Worm (Caenorhabditis elegans) whole organism, L3 larva: ENCODE data around the gene pals-16.

Experiments
- ceh-9 ChIP-seq: sonication (generic microtip); optimal IDR thresholded peaks from 2 replicates; lab custom pipeline; 2018; ENCODE audit warnings: missing biosample characterization, missing genetic modification characterization
- mdl-1 ChIP-seq: fragments of 150-350 bp; optimal IDR thresholded peaks from 2 replicates; lab custom pipeline; 2014; ENCODE audit warnings: missing biosample characterization, missing genetic modification characterization
- nhr-11 ChIP-seq: fragments of 150-350 bp; optimal IDR thresholded peaks from 2 replicates; lab custom pipeline; 2014; ENCODE audit warnings: missing biosample characterization, missing genetic modification characterization
- nhr-23 ChIP-seq: fragments of 150-350 bp; optimal IDR thresholded peaks from 2 replicates; lab custom pipeline; 2014; ENCODE audit warnings: missing biosample characterization, missing genetic modification reagents, missing genetic modification characterization
- nhr-28 ChIP-seq: fragments of 150-350 bp; optimal IDR thresholded peaks from 2 replicates; lab custom pipeline; 2014; ENCODE audit warnings: missing biosample characterization, missing genetic modification characterization
- nhr-67 ChIP-seq: fragments of 150-350 bp; optimal IDR thresholded peaks from 2 replicates; lab custom pipeline; 2014; ENCODE audit warnings: missing biosample characterization, missing genetic modification characterization
- pha-4 ChIP-seq: fragments of 150-350 bp; optimal IDR thresholded peaks from 2 replicates; lab custom pipeline; 2014; ENCODE audit warnings: missing biosample characterization, missing genetic modification reagents, missing genetic modification characterization
- pqm-1 ChIP-seq: fragments of 150-350 bp; optimal IDR thresholded peaks from 2 replicates; lab custom pipeline; 2017; ENCODE audit warnings: missing biosample characterization, missing genetic modification characterization, inconsistent platforms
- skn-1 ChIP-seq: fragments of 150-350 bp; optimal IDR thresholded peaks from 2 replicates; lab custom pipeline; 2014; ENCODE audit warnings: missing biosample characterization, missing genetic modification characterization
- tbx-2 ChIP-seq: sonication (generic microtip); optimal IDR thresholded peaks from 2 replicates; lab custom pipeline; 2016; ENCODE audit warnings: mild to moderate bottlenecking, missing genetic modification characterization, missing compliant biosample characterization

DNA sequence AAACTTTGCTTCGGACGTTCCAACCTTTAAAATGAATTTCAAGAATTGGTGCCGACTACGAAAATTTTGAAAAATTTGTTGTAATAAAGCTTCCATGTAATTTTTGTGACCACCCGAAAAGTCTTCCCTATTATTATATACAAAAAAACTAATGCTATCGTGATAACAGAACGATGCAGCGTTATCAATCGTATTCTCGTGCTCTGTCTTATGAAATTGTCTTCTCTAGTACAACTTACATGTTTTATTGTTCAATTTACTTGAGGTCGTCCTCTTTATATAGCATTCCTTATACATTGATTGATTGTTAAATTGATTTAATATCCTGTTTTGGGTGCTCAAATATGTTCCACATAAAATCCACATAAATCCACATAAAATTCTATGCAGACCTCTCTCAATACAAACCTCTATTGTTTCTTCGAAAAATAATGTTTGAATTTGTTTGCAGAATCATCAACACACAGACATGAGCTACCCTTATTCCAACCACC lies 1.8 kb downstream of the pals-16 start, which contains the start of gene pals-19:
- TF ChIP-seq nhr-11 (tag; lab: Kevin White, UChicago) (no peak), pqm-1 (tag; lab: Kevin White, UChicago) (peak; percentile 67), pha-4 (tag; lab: Kevin White, UChicago) (peak; percentile 30), tbx-2 (no peak), ceh-9 (tag; lab: Kevin White, UChicago) (no peak), mdl-1 (tag; lab: Kevin White, UChicago) (no peak), nhr-23 (tag; lab: Kevin White, UChicago) (no peak), nhr-67 (tag; lab: Kevin White, UChicago) (no peak), skn-1 (tag; lab: Kevin White, UChicago) (no peak), nhr-28 (tag; lab: Kevin White, UChicago) (no peak)
